Fruit fly (Drosophila melanogaster) whole organism, embryonic: ENCODE measurements around the gene CG9471.

ENCODE experiments used
- Abd-B ChIP-seq: fragments of 200-800 bp; sonication (Bioruptor generic); optimal IDR thresholded peaks from 2 replicates; lab custom pipeline; 2018; ENCODE audit warnings: missing biosample characterization, mild to moderate bottlenecking, missing genetic modification characterization, moderate library complexity
- Ada2b ChIP-seq: fragments of 200-800 bp; sonication (Bioruptor generic); IDR thresholded peaks from 2 replicates; pipeline ENCODE4 v1.3.6; 2022; ENCODE audit warnings: missing biosample characterization, missing genetic modification characterization
- Atf-2 ChIP-seq: fragments of 200-800 bp; sonication (Bioruptor generic); optimal IDR thresholded peaks from 2 replicates; lab custom pipeline; 2016; ENCODE audit warnings: missing biosample characterization, missing genetic modification characterization
- CG10959 ChIP-seq: fragments of 200-800 bp; sonication (Bioruptor generic); IDR thresholded peaks from 2 replicates; pipeline ENCODE4 v1.3.6; 2022; ENCODE audit warnings: missing biosample characterization, missing genetic modification characterization
- CG10979 ChIP-seq: fragments of 200-800 bp; sonication (Bioruptor generic); optimal IDR thresholded peaks from 2 replicates; lab custom pipeline; 2018; ENCODE audit warnings: missing biosample characterization, mild to moderate bottlenecking, missing genetic modification characterization, moderate library complexity
- CG11695 ChIP-seq: fragments of 200-800 bp; sonication (Bioruptor generic); IDR thresholded peaks from 3 replicates; pipeline ENCODE4 v1.3.6; 2022; ENCODE audit warnings: missing biosample characterization, missing genetic modification characterization
- CG12236 ChIP-seq: fragments of 200-800 bp; sonication (Bioruptor generic); optimal IDR thresholded peaks from 2 replicates; lab custom pipeline; 2016; ENCODE audit warnings: missing biosample characterization, missing genetic modification characterization
- CG12299 ChIP-seq: fragments of 200-800 bp; sonication (Bioruptor generic); optimal IDR thresholded peaks from 2 replicates; lab custom pipeline; 2018; ENCODE audit warnings: missing biosample characterization, mild to moderate bottlenecking, missing genetic modification characterization
- CG14050 ChIP-seq: fragments of 200-800 bp; sonication (Bioruptor generic); IDR thresholded peaks from 3 replicates; pipeline ENCODE4 v1.3.6; 2022; ENCODE audit warnings: missing biosample characterization, missing genetic modification characterization
- CG17186 ChIP-seq: fragments of 200-800 bp; sonication (Bioruptor generic); optimal IDR thresholded peaks from 3 replicates; lab custom pipeline; 2017; ENCODE audit warnings: missing biosample characterization, missing genetic modification reagents, missing genetic modification characterization
- CG17568 ChIP-seq: fragments of 200-800 bp; sonication (Bioruptor generic); optimal IDR thresholded peaks from 2 replicates; lab custom pipeline; 2018; ENCODE audit warnings: missing biosample characterization, mild to moderate bottlenecking, missing genetic modification characterization, moderate library complexity
- CG18619 ChIP-seq: fragments of 200-800 bp; sonication (Bioruptor generic); optimal IDR thresholded peaks from 3 replicates; lab custom pipeline; 2017; ENCODE audit warnings: missing biosample characterization, mild to moderate bottlenecking, missing genetic modification characterization
- CG31365 ChIP-seq: fragments of 200-800 bp; sonication (Bioruptor generic); optimal IDR thresholded peaks from 2 replicates; lab custom pipeline; 2018; ENCODE audit warnings: missing biosample characterization, mild to moderate bottlenecking, missing genetic modification characterization
- CG32532 ChIP-seq: fragments of 200-800 bp; sonication (Bioruptor generic); IDR thresholded peaks from 2 replicates; pipeline ENCODE4 v1.3.6; 2022; ENCODE audit warnings: missing biosample characterization, missing genetic modification characterization
- CG34224 ChIP-seq: fragments of 200-800 bp; sonication (Bioruptor generic); IDR thresholded peaks from 3 replicates; pipeline ENCODE4 v1.3.6; 2022; ENCODE audit warnings: missing biosample characterization, missing genetic modification characterization; ENCODE audit not compliant: partially characterized antibody
- CG6683 ChIP-seq: fragments of 200-800 bp; sonication (Bioruptor generic); optimal IDR thresholded peaks from 2 replicates; lab custom pipeline; 2017; ENCODE audit warnings: missing biosample characterization, mild to moderate bottlenecking, missing genetic modification characterization, missing genetic modification reagents
- CG6813 ChIP-seq: fragments of 200-800 bp; sonication (Bioruptor generic); optimal IDR thresholded peaks from 2 replicates; lab custom pipeline; 2017; ENCODE audit warnings: missing biosample characterization, missing genetic modification characterization, mild to moderate bottlenecking, moderate library complexity, missing genetic modification reagents
- CG8388 ChIP-seq: fragments of 200-800 bp; sonication (Bioruptor generic); optimal IDR thresholded peaks from 2 replicates; lab custom pipeline; 2019; ENCODE audit warnings: missing biosample characterization, mild to moderate bottlenecking, missing genetic modification characterization, moderate library complexity
- CG8944 ChIP-seq: fragments of 200-800 bp; sonication (Bioruptor generic); optimal IDR thresholded peaks from 3 replicates; lab custom pipeline; 2016; ENCODE audit warnings: missing biosample characterization, missing genetic modification characterization
- D19B ChIP-seq: fragments of 200-800 bp; sonication (Bioruptor generic); optimal IDR thresholded peaks from 2 replicates; lab custom pipeline; 2017; ENCODE audit warnings: missing biosample characterization, mild to moderate bottlenecking, missing genetic modification characterization
- HLHmδ ChIP-seq: fragments of 200-800 bp; sonication (Bioruptor generic); optimal IDR thresholded peaks from 2 replicates; lab custom pipeline; 2018; ENCODE audit warnings: missing biosample characterization, mild to moderate bottlenecking, missing genetic modification characterization, moderate library complexity
- Kr ChIP-seq: fragments of 200-800 bp; sonication (Bioruptor generic); optimal IDR thresholded peaks from 2 replicates; lab custom pipeline; 2017; ENCODE audit warnings: missing biosample characterization, mild to moderate bottlenecking, missing genetic modification characterization
- Lhr ChIP-seq: fragments of 200-800 bp; sonication (Bioruptor generic); optimal IDR thresholded peaks from 3 replicates; lab custom pipeline; 2017; ENCODE audit warnings: mild to moderate bottlenecking, missing biosample characterization, missing genetic modification reagents, missing genetic modification characterization
- Myb ChIP-seq: fragments of 200-800 bp; sonication (Bioruptor generic); optimal IDR thresholded peaks from 2 replicates; lab custom pipeline; 2016; ENCODE audit warnings: missing biosample characterization, missing genetic modification characterization
- Nf-YB ChIP-seq: fragments of 200-800 bp; sonication (Bioruptor generic); optimal IDR thresholded peaks from 3 replicates; lab custom pipeline; 2019; ENCODE audit warnings: missing biosample characterization, mild to moderate bottlenecking, missing genetic modification characterization, moderate library complexity
- Ptx1 ChIP-seq: fragments of 200-800 bp; sonication (Bioruptor generic); IDR thresholded peaks from 2 replicates; pipeline ENCODE4 v1.3.6; 2022; ENCODE audit warnings: missing biosample characterization, missing genetic modification characterization
- Ravus ChIP-seq: fragments of 200-800 bp; sonication (Bioruptor generic); IDR thresholded peaks from 2 replicates; pipeline ENCODE4 v1.3.6; 2022; ENCODE audit warnings: missing biosample characterization, missing genetic modification characterization
- Six4 ChIP-seq: fragments of 200-800 bp; sonication (Bioruptor generic); optimal IDR thresholded peaks from 2 replicates; lab custom pipeline; 2016; ENCODE audit warnings: missing biosample characterization, missing genetic modification characterization
- Spps ChIP-seq: fragments of 200-800 bp; sonication (Bioruptor generic); optimal IDR thresholded peaks from 2 replicates; lab custom pipeline; 2018; ENCODE audit warnings: missing biosample characterization, mild to moderate bottlenecking, missing genetic modification characterization
- Tbp ChIP-seq: fragments of >200 bp; optimal IDR thresholded peaks from 2 replicates; lab custom pipeline; 2018; ENCODE audit warnings: missing biosample characterization, missing genetic modification characterization
- al ChIP-seq: fragments of 200-800 bp; sonication (Bioruptor generic); IDR thresholded peaks from 2 replicates; pipeline ENCODE4 v1.3.6; 2022; ENCODE audit warnings: missing biosample characterization, missing genetic modification characterization
- ash1 ChIP-seq: fragments of 200-800 bp; sonication (Bioruptor generic); optimal IDR thresholded peaks from 2 replicates; lab custom pipeline; 2018; ENCODE audit warnings: missing biosample characterization, mild to moderate bottlenecking, missing genetic modification characterization
- bigmax ChIP-seq: fragments of 200-800 bp; sonication (Bioruptor generic); optimal IDR thresholded peaks from 2 replicates; lab custom pipeline; 2018; ENCODE audit warnings: missing biosample characterization, mild to moderate bottlenecking, missing genetic modification characterization
- br ChIP-seq: fragments of >200 bp; optimal IDR thresholded peaks from 2 replicates; lab custom pipeline; 2017
- ci ChIP-seq: fragments of 200-800 bp; sonication (Bioruptor generic); IDR thresholded peaks from 3 replicates; pipeline ENCODE4 v1.3.6; 2022; ENCODE audit warnings: missing biosample characterization, missing genetic modification characterization
- cwo ChIP-seq: fragments of 200-800 bp; sonication (Bioruptor generic); optimal IDR thresholded peaks from 3 replicates; lab custom pipeline; 2017; ENCODE audit warnings: missing biosample characterization, missing genetic modification characterization, mild to moderate bottlenecking, moderate library complexity, missing genetic modification reagents
- dm ChIP-seq: fragments of 200-800 bp; sonication (Bioruptor generic); optimal IDR thresholded peaks from 3 replicates; lab custom pipeline; 2016; ENCODE audit warnings: missing biosample characterization, missing genetic modification characterization
- fd102C ChIP-seq: fragments of 200-800 bp; sonication (Bioruptor generic); optimal IDR thresholded peaks from 2 replicates; lab custom pipeline; 2018; ENCODE audit warnings: missing biosample characterization, mild to moderate bottlenecking, missing genetic modification characterization, moderate library complexity
- fd64A ChIP-seq: fragments of 200-800 bp; sonication (Bioruptor generic); optimal IDR thresholded peaks from 3 replicates; lab custom pipeline; 2018; ENCODE audit warnings: missing biosample characterization, mild to moderate bottlenecking, missing genetic modification characterization
- gsb ChIP-seq: fragments of 200-800 bp; sonication (Bioruptor generic); IDR thresholded peaks from 2 replicates; pipeline ENCODE4 v1.3.6; 2022; ENCODE audit warnings: missing biosample characterization, missing genetic modification characterization
- gsb-n ChIP-seq: fragments of 200-800 bp; sonication (Bioruptor generic); optimal IDR thresholded peaks from 3 replicates; lab custom pipeline; 2018; ENCODE audit warnings: missing biosample characterization, mild to moderate bottlenecking, missing genetic modification characterization
- lmd ChIP-seq: fragments of 200-800 bp; sonication (Bioruptor generic); IDR thresholded peaks from 2 replicates; pipeline ENCODE4 v1.3.6; 2022; ENCODE audit warnings: missing biosample characterization, missing genetic modification characterization
- pb ChIP-seq: fragments of 200-800 bp; sonication (Bioruptor generic); optimal IDR thresholded peaks from 3 replicates; lab custom pipeline; 2016; ENCODE audit warnings: missing biosample characterization, missing genetic modification characterization
- pfk ChIP-seq: fragments of 200-800 bp; sonication (Bioruptor generic); optimal IDR thresholded peaks from 2 replicates; lab custom pipeline; 2018; ENCODE audit warnings: missing biosample characterization, mild to moderate bottlenecking, missing genetic modification characterization, moderate library complexity
- ranshi ChIP-seq: fragments of 200-800 bp; sonication (Bioruptor generic); IDR thresholded peaks from 2 replicates; pipeline ENCODE4 v1.3.6; 2022; ENCODE audit warnings: missing biosample characterization, missing genetic modification characterization
- sc ChIP-seq, 3 experiments: fragments of >200 bp in 2 of 3; fragments of 200-800 bp in 1 of 3; sonication (Bioruptor generic) in 1 of 3; optimal IDR thresholded peaks; 2 replicates in 2 of 3; 3 replicates in 1 of 3; lab custom pipeline; 2017; ENCODE audit warnings: mild to moderate bottlenecking in 1 of 3, missing biosample characterization in 1 of 3, missing genetic modification characterization in 1 of 3, missing genetic modification reagents in 1 of 3
- slou ChIP-seq: fragments of 200-800 bp; sonication (Bioruptor generic); optimal IDR thresholded peaks from 3 replicates; lab custom pipeline; 2016; ENCODE audit warnings: missing biosample characterization, missing genetic modification characterization
- sqz ChIP-seq: fragments of 200-800 bp; sonication (Bioruptor generic); optimal IDR thresholded peaks from 3 replicates; lab custom pipeline; 2018; ENCODE audit warnings: missing biosample characterization, mild to moderate bottlenecking, missing genetic modification characterization
- stwl ChIP-seq: fragments of 200-800 bp; sonication (Bioruptor generic); optimal IDR thresholded peaks from 3 replicates; lab custom pipeline; 2018; ENCODE audit warnings: missing biosample characterization, mild to moderate bottlenecking, missing genetic modification characterization, moderate library complexity
- wor ChIP-seq: fragments of 200-800 bp; sonication (Bioruptor generic); IDR thresholded peaks from 2 replicates; pipeline ENCODE4 v1.3.6; 2022; ENCODE audit warnings: missing biosample characterization, missing genetic modification characterization

Gene CG9471

dm6 chr3R:9777941-9778360 lies 6.6 kb upstream of the CG9471 start, which contains the start of gene RpS29 (continued):
- peak; percentile 36 for TF ChIP-seq CG10979
- TF ChIP-seq Tbp: peak; percentile 61
- TF ChIP-seq Atf-2 (GFP tag; lab: Kevin White, UChicago): peak; percentile 30
- TF ChIP-seq Lhr (GFP tag; lab: Kevin White, UChicago): peak; percentile 90
- peak; percentile 66 for TF ChIP-seq CG12299
- peak; percentile 89 for TF ChIP-seq ash1
- peak; percentile 93 for TF ChIP-seq CG34224 (GFP tag; lab: Robert Waterston, UW)
- TF ChIP-seq Myb (GFP tag; lab: Kevin White, UChicago): peak; percentile 94
- TF ChIP-seq dm (GFP tag; lab: Kevin White, UChicago): peak; percentile 97
- TF ChIP-seq CG32532: peak; percentile 89
- peak; percentile 47; the same call in 2 of the 3 replicates for TF ChIP-seq CG11695 (GFP tag; lab: Robert Waterston, UW)
- peak; percentile 40 for TF ChIP-seq Abd-B
- TF ChIP-seq slou: peak; percentile 79
- no peak for TF ChIP-seq br (lab: Kevin White, UChicago)
- no peak for TF ChIP-seq CG17568 (GFP tag; lab: Kevin White, UChicago)
- TF ChIP-seq CG14050 (GFP tag; lab: Robert Waterston, UW): peak; percentile 60
- peak; percentile 42 for TF ChIP-seq CG12236 (GFP tag; lab: Kevin White, UChicago)
- peak; percentile 82 for TF ChIP-seq CG6813
- no peak for TF ChIP-seq Ravus
- TF ChIP-seq cwo (GFP tag; lab: Kevin White, UChicago): peak; percentile 48
- TF ChIP-seq CG31365: peak; percentile 51
- peak; percentile 54 for TF ChIP-seq HLHmδ (GFP tag; lab: Kevin White, UChicago)
- TF ChIP-seq fd64A (GFP tag; lab: Kevin White, UChicago): peak; percentile 59
- peak; percentile 29 for TF ChIP-seq Spps (tag; lab: Kevin White, UChicago)
- TF ChIP-seq gsb: peak; percentile 77
- TF ChIP-seq bigmax (GFP tag; lab: Kevin White, UChicago): peak; percentile 99
- peak; percentile 54 for TF ChIP-seq gsb-n (tag; lab: Kevin White, UChicago)
- TF ChIP-seq Ada2b: peak; percentile 76
- TF ChIP-seq CG10959: peak; percentile 41; the same call in 1 of the 2 replicates
- no peak for TF ChIP-seq sc (optimal IDR thresholded peaks at IDR 0.05; lab: Kevin White, UChicago)
- TF ChIP-seq sc (GFP tag; optimal IDR thresholded peaks at IDR 0.05; lab: Kevin White, UChicago): no peak
- peak; percentile 90 for TF ChIP-seq CG17186 (GFP tag; lab: Kevin White, UChicago)
- peak; percentile 71; the same call in 1 of the 2 replicates for TF ChIP-seq lmd (GFP tag; lab: Robert Waterston, UW)
- TF ChIP-seq CG18619 (GFP tag; lab: Kevin White, UChicago): peak; percentile 83
- peak; percentile 79 for TF ChIP-seq Ptx1 (GFP tag; lab: Robert Waterston, UW)
- peak; percentile 52 for TF ChIP-seq CG8388
- TF ChIP-seq Six4 (GFP tag; lab: Kevin White, UChicago): peak; percentile 61
- no peak for TF ChIP-seq Kr (GFP tag; lab: Kevin White, UChicago)
- peak; percentile 72 for TF ChIP-seq al (GFP tag; lab: Robert Waterston, UW)
- TF ChIP-seq pfk (GFP tag; lab: Kevin White, UChicago): peak; percentile 77
- TF ChIP-seq CG6683 (GFP tag; lab: Kevin White, UChicago): peak; percentile 73
- peak; percentile 93 for TF ChIP-seq ci (GFP tag; lab: Robert Waterston, UW)
- TF ChIP-seq CG8944 (GFP tag; lab: Kevin White, UChicago): peak; percentile 84
- peak; percentile 75 for TF ChIP-seq sqz (GFP tag; lab: Kevin White, UChicago)
- TF ChIP-seq stwl: peak; percentile 73
- TF ChIP-seq wor (GFP tag; lab: Robert Waterston, UW): no peak
- TF ChIP-seq pb (GFP tag; lab: Kevin White, UChicago): peak; percentile 78
- TF ChIP-seq fd102C: no peak
- peak; percentile 49 for TF ChIP-seq Nf-YB (GFP tag; lab: Kevin White, UChicago)
- TF ChIP-seq D19B (GFP tag; lab: Kevin White, UChicago): no peak
- TF ChIP-seq ranshi: peak; percentile 68
